Worm (Caenorhabditis elegans) whole organism, mixed stage, embryonic: ENCODE data around the gene T20G5.13.

Source experiments
- M03D4.4 ChIP-seq: sonication (generic microtip); optimal IDR thresholded peaks from 2 replicates; lab custom pipeline; 2017; ENCODE audit warnings: mild to moderate bottlenecking, missing genetic modification characterization, missing compliant biosample characterization
- bed-3 ChIP-seq: fragments of 200-800 bp; sonication (Bioruptor generic); optimal IDR thresholded peaks from 3 replicates; lab custom pipeline; 2018; ENCODE audit warnings: mild to moderate bottlenecking, missing genetic modification characterization, moderate library complexity, missing compliant biosample characterization
- blmp-1 ChIP-seq: fragments of 150-350 bp; optimal IDR thresholded peaks from 2 replicates; lab custom pipeline; 2014; ENCODE audit warnings: missing biosample characterization, missing genetic modification characterization
- ceh-39 ChIP-seq: fragments of 150-350 bp; optimal IDR thresholded peaks from 2 replicates; lab custom pipeline; 2014; ENCODE audit warnings: missing biosample characterization, missing genetic modification characterization
- ceh-43 ChIP-seq: fragments of 200-800 bp; sonication (Bioruptor generic); optimal IDR thresholded peaks from 2 replicates; lab custom pipeline; 2018; ENCODE audit warnings: mild to moderate bottlenecking, missing genetic modification characterization, moderate library complexity, missing compliant biosample characterization
- ceh-83 ChIP-seq: fragments of 200-800 bp; sonication (Bioruptor generic); optimal IDR thresholded peaks from 2 replicates; lab custom pipeline; 2018; ENCODE audit warnings: mild to moderate bottlenecking, missing genetic modification characterization, missing compliant biosample characterization
- cnd-1 ChIP-seq: fragments of 200-800 bp; sonication (Bioruptor generic); optimal IDR thresholded peaks from 2 replicates; lab custom pipeline; 2018; ENCODE audit warnings: mild to moderate bottlenecking, missing genetic modification characterization, missing compliant biosample characterization
- drap-1 ChIP-seq: fragments of 200-800 bp; sonication (Bioruptor generic); optimal IDR thresholded peaks from 3 replicates; lab custom pipeline; 2018; ENCODE audit warnings: mild to moderate bottlenecking, missing genetic modification characterization, missing compliant biosample characterization
- elt-3 ChIP-seq: fragments of 150-350 bp; optimal IDR thresholded peaks from 2 replicates; lab custom pipeline; 2014; ENCODE audit warnings: missing biosample characterization, missing genetic modification characterization
- flh-1 ChIP-seq: fragments of 200-800 bp; sonication (Bioruptor generic); optimal IDR thresholded peaks from 2 replicates; lab custom pipeline; 2018; ENCODE audit warnings: mild to moderate bottlenecking, missing genetic modification characterization, moderate library complexity, missing compliant biosample characterization
- hlh-1 ChIP-seq: fragments of 150-350 bp; optimal IDR thresholded peaks from 2 replicates; lab custom pipeline; 2014; ENCODE audit warnings: missing biosample characterization, missing genetic modification reagents, missing genetic modification characterization
- lin-13 ChIP-seq: fragments of 150-350 bp; optimal IDR thresholded peaks from 2 replicates; lab custom pipeline; 2014; ENCODE audit warnings: missing biosample characterization, missing genetic modification characterization
- lin-32 ChIP-seq: fragments of 200-800 bp; sonication (Bioruptor generic); optimal IDR thresholded peaks from 2 replicates; lab custom pipeline; 2018; ENCODE audit warnings: mild to moderate bottlenecking, missing genetic modification characterization, missing compliant biosample characterization
- lsy-2 ChIP-seq: fragments of 150-350 bp; optimal IDR thresholded peaks from 2 replicates; lab custom pipeline; 2014; ENCODE audit warnings: missing biosample characterization, missing genetic modification characterization
- mab-5 ChIP-seq: fragments of 150-350 bp; optimal IDR thresholded peaks from 2 replicates; lab custom pipeline; 2014; ENCODE audit warnings: missing biosample characterization, missing genetic modification characterization
- mep-1 ChIP-seq: fragments of 150-350 bp; optimal IDR thresholded peaks from 2 replicates; lab custom pipeline; 2017; ENCODE audit warnings: missing biosample characterization, missing genetic modification reagents, missing genetic modification characterization, inconsistent platforms
- mls-2 ChIP-seq: sonication (generic microtip); optimal IDR thresholded peaks from 2 replicates; lab custom pipeline; 2016; ENCODE audit warnings: mild to moderate bottlenecking, missing genetic modification characterization, moderate library complexity, missing compliant biosample characterization
- nhr-2 ChIP-seq: fragments of 150-350 bp; optimal IDR thresholded peaks from 2 replicates; lab custom pipeline; 2014; ENCODE audit warnings: missing biosample characterization, missing genetic modification characterization
- nhr-237 ChIP-seq: fragments of 150-350 bp; optimal IDR thresholded peaks from 2 replicates; lab custom pipeline; 2014; ENCODE audit warnings: missing biosample characterization, missing genetic modification characterization
- nhr-28 ChIP-seq: fragments of 150-350 bp; optimal IDR thresholded peaks from 2 replicates; lab custom pipeline; 2014; ENCODE audit warnings: missing biosample characterization, missing genetic modification characterization
- nhr-76 ChIP-seq: sonication (generic microtip); optimal IDR thresholded peaks from 2 replicates; lab custom pipeline; 2017; ENCODE audit warnings: missing biosample characterization, missing genetic modification characterization
- pha-4 ChIP-seq: fragments of 150-350 bp; optimal IDR thresholded peaks from 2 replicates; lab custom pipeline; 2018; ENCODE audit warnings: missing biosample characterization, missing genetic modification reagents, missing genetic modification characterization
- sem-2 ChIP-seq: fragments of 200-800 bp; sonication (Bioruptor generic); optimal IDR thresholded peaks from 2 replicates; lab custom pipeline; 2018; ENCODE audit warnings: mild to moderate bottlenecking, missing genetic modification characterization, missing compliant biosample characterization
- snpc-4 ChIP-seq: fragments of 150-350 bp; optimal IDR thresholded peaks from 2 replicates; lab custom pipeline; 2014; ENCODE audit warnings: missing biosample characterization, missing genetic modification characterization
- sptf-1 ChIP-seq: sonication (generic microtip); optimal IDR thresholded peaks from 2 replicates; lab custom pipeline; 2017; ENCODE audit warnings: mild to moderate bottlenecking, missing genetic modification characterization, moderate library complexity, missing compliant biosample characterization
- tbx-8 ChIP-seq: fragments of 200-800 bp; sonication (Bioruptor generic); optimal IDR thresholded peaks from 2 replicates; lab custom pipeline; 2018; ENCODE audit warnings: mild to moderate bottlenecking, missing genetic modification characterization, moderate library complexity, missing compliant biosample characterization
- unc-120 ChIP-seq: sonication (generic microtip); optimal IDR thresholded peaks from 2 replicates; lab custom pipeline; 2017; ENCODE audit warnings: missing genetic modification characterization, missing compliant biosample characterization; ENCODE audit not compliant: poor library complexity, severe bottlenecking
- unc-39 ChIP-seq: fragments of 150-350 bp; optimal IDR thresholded peaks from 2 replicates; lab custom pipeline; 2014; ENCODE audit warnings: missing biosample characterization, missing genetic modification characterization
- unc-62 ChIP-seq: fragments of 150-350 bp; optimal IDR thresholded peaks from 2 replicates; lab custom pipeline; 2014; ENCODE audit warnings: missing biosample characterization, missing genetic modification reagents, missing genetic modification characterization
- zip-8 ChIP-seq: fragments of 150-350 bp; optimal IDR thresholded peaks from 2 replicates; lab custom pipeline; 2014; ENCODE audit warnings: missing biosample characterization, missing genetic modification characterization
- ztf-11 ChIP-seq: fragments of 150-350 bp; optimal IDR thresholded peaks from 2 replicates; lab custom pipeline; 2014; ENCODE audit warnings: missing biosample characterization, missing genetic modification characterization

Gene T20G5.13

DNA sequence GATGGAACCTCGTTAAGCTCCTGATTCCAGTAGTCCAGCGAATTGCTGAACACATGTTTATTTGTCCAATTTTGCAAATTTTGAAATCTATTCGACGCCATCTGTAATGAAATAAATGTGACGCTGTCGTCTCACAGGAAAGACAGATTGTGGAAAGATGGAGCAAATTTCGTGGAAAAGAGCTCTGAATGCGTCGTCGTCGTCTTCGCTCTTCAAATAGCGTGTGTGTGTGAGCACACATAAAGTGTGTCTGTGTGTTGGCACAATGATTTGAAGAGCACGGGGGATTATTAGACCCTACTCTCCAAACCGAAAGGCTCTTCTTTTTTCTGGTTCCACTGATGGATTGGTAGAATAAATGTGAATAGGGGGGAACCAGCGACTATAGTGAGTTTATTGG, 15.0 kb downstream of the T20G5.13 start, which contains the start of gene unc-47:
Gene unc-47, minus strand, starts transcription at position 101 of the 400 bp plus-strand sequence.
- no peak for TF ChIP-seq mls-2 (tag; lab: Kevin White, UChicago)
- no peak for TF ChIP-seq blmp-1 (tag; lab: Kevin White, UChicago)
- no peak for TF ChIP-seq unc-62 (GFP tag; lab: Kevin White, UChicago)
- TF ChIP-seq lsy-2 (tag; lab: Kevin White, UChicago), result no peak
- no peak for TF ChIP-seq snpc-4 (tag; lab: Kevin White, UChicago)
- TF ChIP-seq mep-1 (tag; lab: Kevin White, UChicago), result no peak
- TF ChIP-seq sem-2 (GFP tag; lab: Kevin White, UChicago), result no peak
- no peak for TF ChIP-seq unc-120 (tag; lab: Kevin White, UChicago)
- TF ChIP-seq pha-4 (tag; lab: Kevin White, UChicago), result no peak
- no peak for TF ChIP-seq tbx-8 (GFP tag; lab: Kevin White, UChicago)

DNA sequence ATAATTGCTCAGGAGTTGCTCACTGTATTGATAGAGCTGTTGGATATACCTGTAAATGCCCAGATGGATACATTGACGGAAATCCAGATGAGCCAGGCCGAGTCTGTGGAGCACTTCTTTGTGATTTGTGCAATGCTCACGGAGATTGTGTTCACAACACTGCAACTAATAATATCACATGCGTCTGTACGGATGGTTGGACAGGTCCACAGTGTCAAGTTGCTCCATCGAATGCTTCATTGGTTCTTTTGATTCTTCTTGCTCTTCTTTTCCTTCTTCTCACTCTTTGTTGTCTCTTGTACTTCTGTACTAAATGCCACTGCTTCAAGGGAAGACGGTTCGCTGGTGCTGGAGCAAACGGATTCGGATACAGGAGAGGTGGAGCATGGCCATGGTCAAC, 19.3 kb downstream of the T20G5.13 start:
- no peak for TF ChIP-seq flh-1 (GFP tag; lab: Kevin White, UChicago)
- TF ChIP-seq lsy-2 (tag; lab: Kevin White, UChicago), result no peak
- no peak for TF ChIP-seq nhr-76 (tag; lab: Kevin White, UChicago)
- TF ChIP-seq snpc-4 (tag; lab: Kevin White, UChicago), result no peak
- TF ChIP-seq ceh-43 (GFP tag; lab: Kevin White, UChicago), result no peak
- TF ChIP-seq, all 35 proteins: peak for 0

DNA sequence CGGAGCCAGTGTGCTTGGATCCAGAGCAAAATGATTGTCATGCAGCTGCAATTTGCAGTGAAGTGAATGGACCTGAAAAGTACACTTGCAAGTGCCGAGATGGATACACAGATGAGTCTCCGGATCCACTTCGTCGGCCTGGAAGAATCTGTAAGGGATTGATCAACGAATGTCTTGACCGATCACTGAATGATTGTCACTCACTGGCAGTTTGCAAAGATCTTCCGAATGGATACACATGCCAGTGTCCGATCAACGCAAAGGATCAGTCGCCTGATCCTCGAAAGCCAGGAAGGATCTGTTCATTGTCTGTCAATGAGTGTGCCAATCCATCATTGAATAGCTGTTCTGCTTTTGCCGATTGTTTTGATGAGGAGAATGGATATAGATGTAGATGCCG, 21.7 kb downstream of the T20G5.13 start:
- no peak for TF ChIP-seq hlh-1 (tag; lab: Kevin White, UChicago)
- no peak for TF ChIP-seq lin-13
- no peak for TF ChIP-seq M03D4.4 (tag; lab: Kevin White, UChicago)
- TF ChIP-seq blmp-1 (tag; lab: Kevin White, UChicago), result no peak
- no peak for TF ChIP-seq nhr-28 (tag; lab: Kevin White, UChicago)
- no peak for TF ChIP-seq lsy-2 (tag; lab: Kevin White, UChicago)
- no peak for TF ChIP-seq snpc-4 (tag; lab: Kevin White, UChicago)
- TF ChIP-seq mab-5 (tag; lab: Kevin White, UChicago), result no peak
- no peak for TF ChIP-seq bed-3 (GFP tag; lab: Kevin White, UChicago)
- no peak for TF ChIP-seq nhr-76 (tag; lab: Kevin White, UChicago)
- no peak for TF ChIP-seq nhr-2
- no peak for TF ChIP-seq zip-8 (tag; lab: Kevin White, UChicago)
- TF ChIP-seq elt-3 (tag; lab: Kevin White, UChicago), result no peak
- no peak for TF ChIP-seq unc-120 (tag; lab: Kevin White, UChicago)

DNA sequence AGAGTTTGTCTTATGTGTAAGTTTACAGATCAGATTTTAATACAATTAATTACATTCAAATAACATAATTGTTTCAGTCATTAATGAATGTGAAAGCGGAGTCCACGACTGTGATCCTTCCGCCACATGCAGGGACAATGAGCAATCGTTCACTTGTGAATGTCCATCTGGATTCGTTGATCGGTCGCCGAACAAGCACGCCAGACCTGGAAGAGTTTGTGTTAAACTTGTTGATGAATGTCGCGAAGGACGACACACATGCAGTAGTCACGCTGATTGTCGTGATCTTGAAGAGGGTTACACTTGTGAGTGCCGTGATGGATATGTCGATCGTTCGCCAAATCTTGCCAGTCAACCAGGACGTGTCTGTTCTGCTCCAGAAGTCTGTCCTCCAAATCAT, 22.6 kb downstream of the T20G5.13 start:
- TF ChIP-seq zip-8 (tag; lab: Kevin White, UChicago), result no peak
- TF ChIP-seq blmp-1 (tag; lab: Kevin White, UChicago), result no peak
- no peak for TF ChIP-seq sptf-1 (tag; lab: Kevin White, UChicago)
- no peak for TF ChIP-seq hlh-1 (tag; lab: Kevin White, UChicago)
- TF ChIP-seq unc-62 (GFP tag; lab: Kevin White, UChicago), result no peak
- TF ChIP-seq nhr-237 (tag; lab: Kevin White, UChicago), result no peak
- TF ChIP-seq pha-4 (tag; lab: Kevin White, UChicago), result no peak
- no peak for TF ChIP-seq snpc-4 (tag; lab: Kevin White, UChicago)
- TF ChIP-seq tbx-8 (GFP tag; lab: Kevin White, UChicago), result no peak
- no peak for TF ChIP-seq ztf-11 (tag; lab: Kevin White, UChicago)
- no peak for TF ChIP-seq elt-3 (tag; lab: Kevin White, UChicago)
- no peak for TF ChIP-seq ceh-43 (GFP tag; lab: Kevin White, UChicago)
- TF ChIP-seq ceh-39 (tag; lab: Kevin White, UChicago), result no peak
- no peak for TF ChIP-seq unc-39 (tag; lab: Kevin White, UChicago)
- no peak for TF ChIP-seq mab-5 (tag; lab: Kevin White, UChicago)
- no peak for TF ChIP-seq nhr-76 (tag; lab: Kevin White, UChicago)

DNA sequence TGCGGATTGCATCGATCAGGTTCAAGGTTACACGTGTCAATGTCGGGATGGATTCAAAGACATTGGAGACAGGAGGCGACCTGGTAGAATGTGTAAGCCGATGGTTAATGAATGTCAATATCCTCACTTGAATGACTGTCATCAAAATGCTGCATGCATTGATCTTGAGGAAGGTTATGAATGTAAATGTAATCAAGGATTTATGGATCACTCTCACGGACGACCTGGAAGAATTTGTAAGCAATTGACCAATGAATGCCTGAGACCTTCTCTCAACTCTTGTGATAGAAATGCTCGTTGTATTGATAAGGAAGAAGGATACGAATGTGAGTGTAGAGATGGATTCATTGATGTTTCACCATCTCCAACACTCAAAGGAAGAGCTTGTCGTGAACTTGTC, 23.1 kb downstream of the T20G5.13 start:
- TF ChIP-seq drap-1 (GFP tag; lab: Kevin White, UChicago) (no peak), elt-3 (tag; lab: Kevin White, UChicago) (no peak), tbx-8 (GFP tag; lab: Kevin White, UChicago) (no peak), ceh-83 (GFP tag; lab: Kevin White, UChicago) (no peak), cnd-1 (tag; lab: Kevin White, UChicago) (no peak), unc-120 (tag; lab: Kevin White, UChicago) (no peak), pha-4 (tag; lab: Kevin White, UChicago) (no peak), sptf-1 (tag; lab: Kevin White, UChicago) (no peak), mab-5 (tag; lab: Kevin White, UChicago) (no peak), M03D4.4 (tag; lab: Kevin White, UChicago) (no peak), nhr-76 (tag; lab: Kevin White, UChicago) (no peak), nhr-2 (no peak), lin-32 (GFP tag; lab: Kevin White, UChicago) (no peak), snpc-4 (tag; lab: Kevin White, UChicago) (no peak), mls-2 (tag; lab: Kevin White, UChicago) (no peak), bed-3 (GFP tag; lab: Kevin White, UChicago) (no peak), ceh-39 (tag; lab: Kevin White, UChicago) (no peak), hlh-1 (tag; lab: Kevin White, UChicago) (no peak)
